Worm (Caenorhabditis elegans) whole organism, L1 larva: Measurements from ENCODE around the gene C12D5.4.

Experiments used
- C34B4.2 ChIP-seq: sonication (generic microtip); optimal IDR thresholded peaks from 2 replicates; lab custom pipeline; 2017; ENCODE audit warnings: mild to moderate bottlenecking, missing genetic modification characterization, missing compliant biosample characterization
- F16B12.6 ChIP-seq: fragments of 150-350 bp; optimal IDR thresholded peaks from 2 replicates; lab custom pipeline; 2014; ENCODE audit warnings: missing biosample characterization, missing genetic modification characterization
- alr-1 ChIP-seq: fragments of 200-800 bp; sonication (Bioruptor generic); optimal IDR thresholded peaks from 2 replicates; lab custom pipeline; 2018; ENCODE audit warnings: borderline replicate concordance, mild to moderate bottlenecking, missing genetic modification characterization, missing compliant biosample characterization
- aly-2 ChIP-seq: fragments of 150-350 bp; optimal IDR thresholded peaks from 2 replicates; lab custom pipeline; 2014; ENCODE audit warnings: missing biosample characterization, missing genetic modification characterization
- ama-1 ChIP-seq: fragments of 150-350 bp; optimal IDR thresholded peaks from 2 replicates; lab custom pipeline; 2014
- blmp-1 ChIP-seq: fragments of 150-350 bp; optimal IDR thresholded peaks from 2 replicates; lab custom pipeline; 2014; ENCODE audit warnings: missing biosample characterization, missing genetic modification characterization
- ceh-8 ChIP-seq: fragments of 200-800 bp; sonication (Bioruptor generic); optimal IDR thresholded peaks from 2 replicates; lab custom pipeline; 2018; ENCODE audit warnings: mild to moderate bottlenecking, missing genetic modification characterization, moderate library complexity, missing compliant biosample characterization
- ceh-82 ChIP-seq, 3 experiments: fragments of 150-350 bp in 1 of 3; sonication (generic microtip) in 2 of 3; optimal IDR thresholded peaks; 2 replicates each; lab custom pipeline; 2014 to 2017; ENCODE audit warnings: missing biosample characterization in 3 of 3, missing genetic modification characterization in 3 of 3
- ceh-90 ChIP-seq: sonication (generic microtip); optimal IDR thresholded peaks from 2 replicates; lab custom pipeline; 2016; ENCODE audit warnings: missing genetic modification characterization, missing compliant biosample characterization
- dpl-1 ChIP-seq, 3 experiments: fragments of 150-350 bp in 2 of 3; sonication (generic microtip) in 1 of 3; optimal IDR thresholded peaks; 2 replicates each; lab custom pipeline; 2014 to 2017; ENCODE audit warnings: missing biosample characterization in 3 of 3, missing genetic modification characterization in 3 of 3, missing genetic modification reagents in 3 of 3
- dsc-1 ChIP-seq: sonication (generic microtip); optimal IDR thresholded peaks from 2 replicates; lab custom pipeline; 2016; ENCODE audit warnings: mild to moderate bottlenecking, missing genetic modification characterization, missing compliant biosample characterization
- efl-1 ChIP-seq, 4 experiments: fragments of 150-350 bp; optimal IDR thresholded peaks in 3 of 4; peaks in 1 of 4; 1 replicate in 1 of 4; 2 replicates in 3 of 4; lab custom pipeline; 2014; ENCODE audit warnings: missing biosample characterization in 2 of 4, missing genetic modification characterization in 2 of 4, missing genetic modification reagents in 2 of 4
- elt-2 ChIP-seq: sonication (generic microtip); optimal IDR thresholded peaks from 2 replicates; lab custom pipeline; 2016; ENCODE audit warnings: missing genetic modification characterization, mild to moderate bottlenecking, inconsistent platforms, missing compliant biosample characterization, missing genetic modification reagents
- elt-3 ChIP-seq, 6 experiments: fragments of 150-350 bp in 1 of 6; sonication (generic microtip); optimal IDR thresholded peaks; 2 replicates each; lab custom pipeline; 2017 to 2018; ENCODE audit warnings: missing biosample characterization in 6 of 6, missing genetic modification characterization in 6 of 6, inconsistent platforms in 1 of 6
- fkh-4 ChIP-seq: sonication (generic microtip); optimal IDR thresholded peaks from 2 replicates; lab custom pipeline; 2016; ENCODE audit warnings: missing compliant biosample characterization, missing genetic modification characterization, borderline replicate concordance
- fkh-8 ChIP-seq: sonication (generic microtip); optimal IDR thresholded peaks from 2 replicates; lab custom pipeline; 2016; ENCODE audit warnings: mild to moderate bottlenecking, missing genetic modification characterization, missing compliant biosample characterization
- hlh-17 ChIP-seq: fragments of 200-800 bp; sonication (Bioruptor generic); optimal IDR thresholded peaks from 2 replicates; lab custom pipeline; 2018; ENCODE audit warnings: missing genetic modification characterization, mild to moderate bottlenecking, missing compliant biosample characterization, moderate library complexity, borderline replicate concordance
- hlh-4 ChIP-seq: sonication (generic microtip); optimal IDR thresholded peaks from 2 replicates; lab custom pipeline; 2016; ENCODE audit warnings: mild to moderate bottlenecking, missing genetic modification characterization, missing compliant biosample characterization
- hpl-2 ChIP-seq: fragments of 150-350 bp; optimal IDR thresholded peaks from 2 replicates; lab custom pipeline; 2014; ENCODE audit warnings: missing biosample characterization, missing genetic modification reagents, missing genetic modification characterization
- jun-1 ChIP-seq: fragments of 150-350 bp; optimal IDR thresholded peaks from 2 replicates; lab custom pipeline; 2014; ENCODE audit warnings: missing biosample characterization, missing genetic modification reagents, missing genetic modification characterization
- lin-14 ChIP-seq: fragments of 200-800 bp; sonication (Bioruptor generic); optimal IDR thresholded peaks from 2 replicates; lab custom pipeline; 2018; ENCODE audit warnings: mild to moderate bottlenecking, missing genetic modification characterization, moderate library complexity, missing compliant biosample characterization
- lin-15B ChIP-seq: fragments of 150-350 bp; sonication (generic microtip); optimal IDR thresholded peaks from 3 replicates; lab custom pipeline; 2014; ENCODE audit warnings: missing biosample characterization, missing genetic modification characterization
- lin-35 ChIP-seq, 2 experiments: fragments of 150-350 bp; optimal IDR thresholded peaks; 2 replicates each; lab custom pipeline; 2014; ENCODE audit warnings: missing biosample characterization in 2 of 2, missing genetic modification characterization in 2 of 2, missing genetic modification reagents in 2 of 2
- lin-39 ChIP-seq: fragments of 150-350 bp; optimal IDR thresholded peaks from 2 replicates; lab custom pipeline; 2014; ENCODE audit warnings: missing biosample characterization, missing genetic modification reagents, missing genetic modification characterization
- lir-3 ChIP-seq: sonication (generic microtip); optimal IDR thresholded peaks from 2 replicates; lab custom pipeline; 2016; ENCODE audit warnings: mild to moderate bottlenecking, missing genetic modification characterization, moderate library complexity, missing compliant biosample characterization; ENCODE audit not compliant: poor library complexity
- lsy-2 ChIP-seq, 2 experiments: fragments of 150-350 bp; optimal IDR thresholded peaks; 2 replicates each; lab custom pipeline; 2014; ENCODE audit warnings: missing biosample characterization in 2 of 2, missing genetic modification characterization in 2 of 2
- mab-9 ChIP-seq: fragments of 200-800 bp; sonication (Bioruptor generic); IDR thresholded peaks from 2 replicates; pipeline ENCODE4 v1.3.6; 2022; ENCODE audit warnings: missing genetic modification reagents, missing genetic modification characterization, missing compliant biosample characterization
- mdl-1 ChIP-seq, 2 experiments: fragments of 150-350 bp; optimal IDR thresholded peaks; 2 replicates each; lab custom pipeline; 2014 to 2017; ENCODE audit warnings: missing biosample characterization in 2 of 2, missing genetic modification characterization in 2 of 2, inconsistent platforms in 1 of 2
- mef-2 ChIP-seq: fragments of 150-350 bp; optimal IDR thresholded peaks from 2 replicates; lab custom pipeline; 2014; ENCODE audit warnings: missing biosample characterization, missing genetic modification characterization
- nhr-12 ChIP-seq: sonication (generic microtip); optimal IDR thresholded peaks from 2 replicates; lab custom pipeline; 2017; ENCODE audit warnings: missing biosample characterization, missing genetic modification characterization
- nhr-19 ChIP-seq: fragments of 200-800 bp; sonication (Bioruptor generic); conservative IDR thresholded peaks from 2 replicates; pipeline ENCODE4 v1.3.6; 2022; ENCODE audit warnings: missing genetic modification characterization, missing compliant biosample characterization
- nhr-28 ChIP-seq: fragments of 150-350 bp; optimal IDR thresholded peaks from 2 replicates; lab custom pipeline; 2014; ENCODE audit warnings: missing biosample characterization, missing genetic modification characterization
- nhr-77 ChIP-seq: fragments of 150-350 bp; optimal IDR thresholded peaks from 2 replicates; lab custom pipeline; 2014; ENCODE audit warnings: missing biosample characterization, missing genetic modification characterization
- nhr-84 ChIP-seq: sonication (generic microtip); optimal IDR thresholded peaks from 2 replicates; lab custom pipeline; 2017; ENCODE audit warnings: missing biosample characterization, missing genetic modification characterization
- nhr-85 ChIP-seq: sonication (generic microtip); peaks from one replicate; lab custom pipeline; 2016; ENCODE audit warnings: missing genetic modification characterization, inconsistent platforms, missing compliant biosample characterization
- pax-3 ChIP-seq: fragments of 200-800 bp; sonication (Bioruptor generic); optimal IDR thresholded peaks from 2 replicates; lab custom pipeline; 2018; ENCODE audit warnings: mild to moderate bottlenecking, missing genetic modification characterization, moderate library complexity, missing compliant biosample characterization
- pqm-1 ChIP-seq: sonication (generic microtip); optimal IDR thresholded peaks from 3 replicates; lab custom pipeline; 2017; ENCODE audit warnings: missing biosample characterization, missing genetic modification characterization
- rnt-1 ChIP-seq: sonication (generic microtip); optimal IDR thresholded peaks from 2 replicates; lab custom pipeline; 2016; ENCODE audit warnings: mild to moderate bottlenecking, missing genetic modification characterization, moderate library complexity, missing compliant biosample characterization
- skn-1 ChIP-seq: fragments of 150-350 bp; optimal IDR thresholded peaks from 2 replicates; lab custom pipeline; 2014; ENCODE audit warnings: missing biosample characterization, missing genetic modification characterization
- snu-23 ChIP-seq: sonication (generic microtip); optimal IDR thresholded peaks from 2 replicates; lab custom pipeline; 2016; ENCODE audit warnings: missing genetic modification characterization, missing compliant biosample characterization
- sox-4 ChIP-seq: sonication (generic microtip); optimal IDR thresholded peaks from 2 replicates; lab custom pipeline; 2016; ENCODE audit warnings: missing genetic modification characterization, missing compliant biosample characterization
- swsn-7 ChIP-seq: sonication (generic microtip); optimal IDR thresholded peaks from 2 replicates; lab custom pipeline; 2016; ENCODE audit warnings: missing genetic modification characterization, missing compliant biosample characterization
- unc-130 ChIP-seq: fragments of 150-350 bp; optimal IDR thresholded peaks from 2 replicates; lab custom pipeline; 2017; ENCODE audit warnings: missing biosample characterization, missing genetic modification characterization, inconsistent platforms
- unc-30 ChIP-seq: sonication (generic microtip); optimal IDR thresholded peaks from 2 replicates; lab custom pipeline; 2017; ENCODE audit warnings: missing biosample characterization, missing genetic modification characterization
- unc-98 ChIP-seq: fragments of 200-800 bp; sonication (Bioruptor generic); IDR thresholded peaks from 2 replicates; pipeline ENCODE4 v1.3.6; 2022; ENCODE audit warnings: missing genetic modification characterization, missing compliant biosample characterization
- xbp-1 ChIP-seq: sonication (generic microtip); optimal IDR thresholded peaks from 2 replicates; lab custom pipeline; 2016; ENCODE audit warnings: missing genetic modification characterization, missing compliant biosample characterization
- zip-4 ChIP-seq: fragments of 200-800 bp; sonication (Bioruptor generic); optimal IDR thresholded peaks from 2 replicates; lab custom pipeline; 2018; ENCODE audit warnings: mild to moderate bottlenecking, missing genetic modification characterization, moderate library complexity, missing compliant biosample characterization

C12D5.4 gene

DNA sequence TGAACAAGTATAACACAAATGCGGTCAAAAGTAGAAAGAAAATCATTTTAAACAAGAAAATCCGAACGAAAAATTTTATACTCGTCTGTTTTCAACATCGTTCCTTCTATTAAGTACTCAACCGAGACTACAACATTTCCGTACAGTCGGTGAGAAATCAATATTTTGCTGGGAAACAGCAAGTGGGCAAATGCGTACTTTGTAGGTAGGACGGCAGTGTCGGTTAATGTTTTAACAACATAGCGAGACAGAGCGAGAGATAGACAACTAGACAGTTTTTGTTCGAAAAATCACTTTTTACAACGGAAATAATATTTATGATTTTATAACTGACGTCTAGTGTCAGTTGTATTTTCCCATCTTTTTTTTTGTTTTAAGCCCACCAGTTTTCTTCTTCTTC is 9.0 kb downstream of the C12D5.4 start, which contains the start of gene cyp-33A1 (continued):
- TF ChIP-seq sox-4 (tag; lab: Kevin White, UChicago): no peak
- TF ChIP-seq elt-3 (tag; optimal IDR thresholded peaks at IDR 0.05; lab: Kevin White, UChicago): peak in 1 of 6 experiments; percentile 64
- no peak for TF ChIP-seq unc-30
- TF ChIP-seq snu-23 (GFP tag; lab: Kevin White, UChicago): no peak
- no peak for TF ChIP-seq lsy-2 (tag; optimal IDR thresholded peaks at IDR 0.05; lab: Kevin White, UChicago)
- peak; percentile 81 for TF ChIP-seq nhr-85 (tag; lab: Kevin White, UChicago)
- no peak for TF ChIP-seq unc-130
- TF ChIP-seq mdl-1 (tag; optimal IDR thresholded peaks at IDR 0.05; lab: Kevin White, UChicago): peak in 1 of 2 experiments; percentile 16

ce11 chrV:7683907-7684655 is 11.7 kb downstream of the C12D5.4 start, which contains the start of gene sre-11:
Gene sre-11 (minus strand): TSS chrV:7683957.
- TF ChIP-seq elt-2 (tag; lab: Kevin White, UChicago) (no peak), efl-1 (optimal IDR thresholded peaks at IDR 0.05; lab: Kevin White, UChicago) (no peak), efl-1 (GFP tag; optimal IDR thresholded peaks at IDR 0.05 in 1 of 2; lab: Kevin White, UChicago) (peak in 1 of 2 experiments; percentile 84)

DNA sequence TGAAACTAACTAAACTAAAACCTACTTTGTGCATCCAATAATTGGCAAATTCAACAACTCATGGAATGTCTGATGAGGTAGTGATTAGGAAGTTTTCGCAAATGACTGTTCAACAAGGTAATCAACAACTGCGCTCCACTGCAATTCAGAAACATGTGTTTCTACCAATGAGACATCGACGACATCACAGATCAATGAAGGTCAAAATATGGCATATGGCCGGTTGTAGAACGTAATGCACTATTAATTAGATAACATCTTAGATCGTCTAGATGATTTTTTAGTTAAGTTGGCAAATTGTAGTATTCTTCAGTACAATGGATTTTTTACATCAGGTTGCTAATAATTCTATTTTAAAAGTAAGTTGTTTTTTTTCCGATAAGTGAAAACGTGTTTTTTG is 13.8 kb downstream of the C12D5.4 start, which contains the start of the genes nhr-94 and nhr-152:
Gene nhr-94 (minus strand): TSS at position 147 of the 400 bp plus-strand sequence.
Gene nhr-152 (plus strand): TSS at position 162 of the 400 bp plus-strand sequence.
- TF ChIP-seq jun-1 (tag; lab: Kevin White, UChicago) (no peak), nhr-12 (tag; lab: Kevin White, UChicago) (no peak), xbp-1 (tag; lab: Kevin White, UChicago) (no peak), nhr-84 (no peak), lin-39 (tag; lab: Kevin White, UChicago) (no peak), sox-4 (tag; lab: Kevin White, UChicago) (no peak), nhr-28 (tag; lab: Kevin White, UChicago) (no peak), ama-1 (lab: Kevin White, UChicago) (no peak), skn-1 (tag; lab: Kevin White, UChicago) (no peak), nhr-19 (GFP tag; lab: Robert Waterston, UW) (0 out of 2 replicates have a peak, but pooled peaks have one; percentile 8), swsn-7 (tag; lab: Kevin White, UChicago) (no peak), fkh-4 (tag; lab: Kevin White, UChicago) (no peak), lin-15B (tag; lab: Kevin White, UChicago) (no peak), rnt-1 (tag; lab: Kevin White, UChicago) (no peak), blmp-1 (tag; lab: Kevin White, UChicago) (peak; percentile 52), lir-3 (tag; lab: Kevin White, UChicago) (no peak), mdl-1 (tag; optimal IDR thresholded peaks at IDR 0.05; lab: Kevin White, UChicago) (no peak), lin-35 (GFP tag; optimal IDR thresholded peaks at IDR 0.05; lab: Kevin White, UChicago) (peak in 1 of 2 experiments; percentile 60), dpl-1 (GFP tag; optimal IDR thresholded peaks at IDR 0.05; lab: Kevin White, UChicago) (no peak), ceh-82 (tag; optimal IDR thresholded peaks at IDR 0.05; lab: Kevin White, UChicago) (no peak), lin-14 (GFP tag; lab: Kevin White, UChicago) (peak; percentile 74), hlh-4 (tag; lab: Kevin White, UChicago) (no peak), ceh-90 (tag; lab: Kevin White, UChicago) (no peak), C34B4.2 (no peak), dsc-1 (tag; lab: Kevin White, UChicago) (no peak), ceh-8 (GFP tag; lab: Kevin White, UChicago) (no peak), F16B12.6 (tag; lab: Kevin White, UChicago) (no peak), alr-1 (tag; lab: Kevin White, UChicago) (no peak), pqm-1 (tag; lab: Kevin White, UChicago) (no peak), mef-2 (no peak), pax-3 (tag; lab: Kevin White, UChicago) (no peak), hlh-17 (GFP tag; lab: Kevin White, UChicago) (no peak), aly-2 (tag; lab: Kevin White, UChicago) (no peak), fkh-8 (tag; lab: Kevin White, UChicago) (no peak), hpl-2 (GFP tag; lab: Kevin White, UChicago) (no peak), nhr-77 (tag; lab: Kevin White, UChicago) (no peak), zip-4 (GFP tag; lab: Kevin White, UChicago) (no peak), mab-9 (GFP tag; lab: Robert Waterston, UW) (no peak), lsy-2 (tag; optimal IDR thresholded peaks at IDR 0.05; lab: Kevin White, UChicago) (peak in 1 of 2 experiments; percentile 35), unc-98 (GFP tag; lab: Robert Waterston, UW) (no peak)
